Fruit fly (Drosophila melanogaster) whole organism, pupa: ENCODE results near the gene cass.
A peak's percentile ranks its signal among the peaks of the same experiment; 100 is the strongest.

Source experiments
- CG10348 ChIP-seq: fragments of 200-800 bp; sonication (Bioruptor generic); IDR thresholded peaks from 2 replicates; pipeline ENCODE4 v1.3.6; 2022; ENCODE audit warnings: missing biosample characterization, missing genetic modification characterization
- CG12605 ChIP-seq: fragments of 200-800 bp; sonication (Bioruptor generic); IDR thresholded peaks from 2 replicates; pipeline ENCODE4 v1.3.6; 2022; ENCODE audit warnings: missing biosample characterization, missing genetic modification characterization
- CG13204 ChIP-seq: fragments of 200-800 bp; sonication (Bioruptor generic); optimal IDR thresholded peaks from 2 replicates; lab custom pipeline; 2018; ENCODE audit warnings: missing biosample characterization, mild to moderate bottlenecking, missing genetic modification characterization, moderate library complexity
- CG14655 ChIP-seq: fragments of 200-800 bp; sonication (Bioruptor generic); optimal IDR thresholded peaks from 3 replicates; lab custom pipeline; 2017; ENCODE audit warnings: mild to moderate bottlenecking, missing biosample characterization, missing genetic modification reagents, missing genetic modification characterization
- CG15710 ChIP-seq: fragments of 200-800 bp; sonication (Bioruptor generic); optimal IDR thresholded peaks from 2 replicates; lab custom pipeline; 2018; ENCODE audit warnings: missing biosample characterization, mild to moderate bottlenecking, missing genetic modification characterization, moderate library complexity
- CG17806 ChIP-seq: fragments of 200-800 bp; sonication (Bioruptor generic); optimal IDR thresholded peaks from 2 replicates; lab custom pipeline; 2018; ENCODE audit warnings: missing biosample characterization, mild to moderate bottlenecking, missing genetic modification characterization, moderate library complexity
- CG32121 ChIP-seq: fragments of 200-800 bp; sonication (Bioruptor generic); IDR thresholded peaks from 2 replicates; pipeline ENCODE4 v1.3.6; 2022; ENCODE audit warnings: missing biosample characterization, missing genetic modification characterization
- CG34367 ChIP-seq: fragments of 200-800 bp; sonication (Bioruptor generic); optimal IDR thresholded peaks from 2 replicates; lab custom pipeline; 2018; ENCODE audit warnings: missing biosample characterization, mild to moderate bottlenecking, missing genetic modification characterization
- CG4496 ChIP-seq: fragments of 200-800 bp; sonication (Bioruptor generic); IDR thresholded peaks from 3 replicates; pipeline ENCODE4 v1.3.6; 2022; ENCODE audit warnings: missing biosample characterization, missing genetic modification characterization
- CG8159 ChIP-seq: fragments of 200-800 bp; sonication (Bioruptor generic); optimal IDR thresholded peaks from 3 replicates; lab custom pipeline; 2018; ENCODE audit warnings: missing biosample characterization, mild to moderate bottlenecking, missing genetic modification characterization, moderate library complexity
- CG8301 ChIP-seq: fragments of 200-800 bp; sonication (Bioruptor generic); optimal IDR thresholded peaks from 2 replicates; lab custom pipeline; 2018; ENCODE audit warnings: missing biosample characterization, mild to moderate bottlenecking, missing genetic modification characterization
- CG9948 ChIP-seq: fragments of 200-800 bp; sonication (Bioruptor generic); optimal IDR thresholded peaks from 2 replicates; lab custom pipeline; 2018; ENCODE audit warnings: missing biosample characterization, mild to moderate bottlenecking, missing genetic modification characterization, moderate library complexity
- D1 ChIP-seq: fragments of 200-800 bp; sonication (Bioruptor generic); optimal IDR thresholded peaks from 2 replicates; lab custom pipeline; 2018; ENCODE audit warnings: missing biosample characterization, mild to moderate bottlenecking, missing genetic modification characterization, moderate library complexity
- EcR ChIP-seq: fragments of 200-800 bp; sonication (Bioruptor generic); optimal IDR thresholded peaks from 3 replicates; lab custom pipeline; 2019; ENCODE audit warnings: missing biosample characterization, missing genetic modification characterization, mild to moderate bottlenecking, moderate library complexity, missing genetic modification reagents
- Ets98B ChIP-seq: fragments of 200-800 bp; sonication (Bioruptor generic); IDR thresholded peaks from 2 replicates; pipeline ENCODE4 v1.3.6; 2022; ENCODE audit warnings: missing biosample characterization, missing genetic modification characterization
- Pif1A ChIP-seq: fragments of 200-800 bp; sonication (Bioruptor generic); optimal IDR thresholded peaks from 3 replicates; lab custom pipeline; 2016; ENCODE audit warnings: missing biosample characterization, missing genetic modification characterization
- Pif1B ChIP-seq: fragments of 200-800 bp; sonication (Bioruptor generic); optimal IDR thresholded peaks from 3 replicates; lab custom pipeline; 2016; ENCODE audit warnings: missing biosample characterization, missing genetic modification characterization
- Snoo ChIP-seq: fragments of 200-800 bp; sonication (Bioruptor generic); optimal IDR thresholded peaks from 3 replicates; lab custom pipeline; 2017; ENCODE audit warnings: missing biosample characterization, mild to moderate bottlenecking, missing genetic modification characterization, inconsistent platforms
- fd96Ca ChIP-seq: fragments of 200-800 bp; sonication (Bioruptor generic); IDR thresholded peaks from 3 replicates; pipeline ENCODE4 v1.3.6; 2022; ENCODE audit warnings: missing biosample characterization, missing genetic modification characterization
- gl ChIP-seq: fragments of 200-800 bp; sonication (Bioruptor generic); optimal IDR thresholded peaks from 2 replicates; lab custom pipeline; 2018; ENCODE audit warnings: missing biosample characterization, mild to moderate bottlenecking, missing genetic modification characterization
- rn ChIP-seq: fragments of 200-800 bp; sonication (Bioruptor generic); IDR thresholded peaks from 2 replicates; pipeline ENCODE4 v1.3.6; 2022; ENCODE audit warnings: missing biosample characterization, missing genetic modification characterization

The cass gene

dm6 chr2L:17477710-17478109 is at the start of gene cass:
Gene cass (minus strand): TSS chr2L:17477888.
- TF ChIP-seq gl (tag; lab: Kevin White, UChicago): no peak
- TF ChIP-seq D1 (tag; lab: Kevin White, UChicago): no peak
- no peak for TF ChIP-seq CG14655 (GFP tag; lab: Kevin White, UChicago)
- no peak for TF ChIP-seq CG9948
- no peak for TF ChIP-seq CG10348 (GFP tag; lab: Robert Waterston, UW)
- TF ChIP-seq Pif1B (GFP tag; lab: Kevin White, UChicago): no peak
- no peak for TF ChIP-seq CG13204 (GFP tag; lab: Kevin White, UChicago)
- no peak for TF ChIP-seq CG17806
- TF ChIP-seq CG32121 (GFP tag; lab: Robert Waterston, UW): no peak
- no peak for TF ChIP-seq CG8301 (tag; lab: Kevin White, UChicago)
- TF ChIP-seq, all 21 proteins: peak for 0

dm6 chr2L:17524449-17524848 is 46.8 kb upstream of the cass start, which contains the start of gene CG15143:
Gene CG15143 (minus strand): TSS chr2L:17524549.
- TF ChIP-seq Pif1A (GFP tag; lab: Kevin White, UChicago) (no peak), D1 (tag; lab: Kevin White, UChicago) (no peak), CG4496 (GFP tag; lab: Robert Waterston, UW) (no peak), CG13204 (GFP tag; lab: Kevin White, UChicago) (no peak), EcR (GFP tag; lab: Kevin White, UChicago) (no peak), CG8301 (tag; lab: Kevin White, UChicago) (no peak), CG14655 (GFP tag; lab: Kevin White, UChicago) (no peak), rn (GFP tag; lab: Robert Waterston, UW) (no peak), CG8159 (no peak), CG17806 (no peak), gl (tag; lab: Kevin White, UChicago) (no peak), CG15710 (no peak), CG32121 (GFP tag; lab: Robert Waterston, UW) (no peak), CG9948 (no peak), CG10348 (GFP tag; lab: Robert Waterston, UW) (no peak), Ets98B (GFP tag; lab: Robert Waterston, UW) (no peak), CG12605 (GFP tag; lab: Robert Waterston, UW) (no peak)

- TF ChIP-seq D1 (tag; lab: Kevin White, UChicago): no peak
- TF ChIP-seq CG9948: no peak
- no peak for TF ChIP-seq CG17806
- peak; percentile 19 for TF ChIP-seq Pif1B (GFP tag; lab: Kevin White, UChicago)
- peak; percentile 25 for TF ChIP-seq Pif1A (GFP tag; lab: Kevin White, UChicago)
- no peak for TF ChIP-seq fd96Ca (GFP tag; lab: Robert Waterston, UW)
- no peak for TF ChIP-seq CG15710
- TF ChIP-seq Snoo (tag; lab: Kevin White, UChicago): no peak
- TF ChIP-seq Ets98B (GFP tag; lab: Robert Waterston, UW): no peak
- no peak for TF ChIP-seq CG8301 (tag; lab: Kevin White, UChicago)
- TF ChIP-seq EcR (GFP tag; lab: Kevin White, UChicago): no peak
- peak; percentile 15 for TF ChIP-seq CG34367 (tag; lab: Kevin White, UChicago)
- peak; percentile 75 for TF ChIP-seq CG8159
- TF ChIP-seq rn (GFP tag; lab: Robert Waterston, UW): no peak
- TF ChIP-seq CG14655 (GFP tag; lab: Kevin White, UChicago): peak; percentile 8
- no peak for TF ChIP-seq CG32121 (GFP tag; lab: Robert Waterston, UW)
- TF ChIP-seq CG12605 (GFP tag; lab: Robert Waterston, UW): no peak
- TF ChIP-seq gl (tag; lab: Kevin White, UChicago): no peak
- TF ChIP-seq CG13204 (GFP tag; lab: Kevin White, UChicago): no peak
- TF ChIP-seq CG4496 (GFP tag; lab: Robert Waterston, UW): no peak
- TF ChIP-seq CG10348 (GFP tag; lab: Robert Waterston, UW): no peak
Measured at dm6 chr2L:17514090-17514715, 36.5 kb upstream of the cass start.

- TF ChIP-seq CG15710 (no peak), CG17806 (no peak), EcR (GFP tag; lab: Kevin White, UChicago) (no peak), CG9948 (no peak), CG32121 (GFP tag; lab: Robert Waterston, UW) (no peak), Pif1B (GFP tag; lab: Kevin White, UChicago) (no peak), fd96Ca (GFP tag; lab: Robert Waterston, UW) (no peak), gl (tag; lab: Kevin White, UChicago) (no peak), Snoo (tag; lab: Kevin White, UChicago) (no peak), CG4496 (GFP tag; lab: Robert Waterston, UW) (no peak), CG10348 (GFP tag; lab: Robert Waterston, UW) (no peak), Pif1A (GFP tag; lab: Kevin White, UChicago) (no peak), CG34367 (tag; lab: Kevin White, UChicago) (no peak), Ets98B (GFP tag; lab: Robert Waterston, UW) (no peak), CG13204 (GFP tag; lab: Kevin White, UChicago) (no peak)
Measured at dm6 chr2L:17500946-17501451, 23.3 kb upstream of the cass start, which contains the start of the genes mEFTs and Dhc36C. Gene mEFTs (minus strand): TSS chr2L:17501106. Gene Dhc36C (plus strand): TSS chr2L:17501401.

- TF ChIP-seq D1 (tag; lab: Kevin White, UChicago) (no peak), Pif1A (GFP tag; lab: Kevin White, UChicago) (no peak), EcR (GFP tag; lab: Kevin White, UChicago) (no peak), CG34367 (tag; lab: Kevin White, UChicago) (no peak), CG13204 (GFP tag; lab: Kevin White, UChicago) (no peak), Snoo (tag; lab: Kevin White, UChicago) (no peak)
Measured at dm6 chr2L:17498721-17499120, 21.0 kb upstream of the cass start, which contains the start of gene CG15142. Gene CG15142 (minus strand): TSS chr2L:17498821.
